Worm (Caenorhabditis elegans): ENCODE data around the gene fbxa-136.

Gene fbxa-136

ce11 chrV:17520735-17521134, at the start of gene fbxa-136:
fbxa-136 (plus strand) TSS chrV:17521035.
- TF ChIP-seq che-1 (tag; optimal IDR thresholded peaks at IDR 0.05) (no peak), rnt-1 (tag; optimal IDR thresholded peaks at IDR 0.05) (no peak), pat-9 (tag; optimal IDR thresholded peaks at IDR 0.05) (no peak), zip-5 (tag; optimal IDR thresholded peaks at IDR 0.05) (no peak), ztf-16 (tag; optimal IDR thresholded peaks at IDR 0.05) (no peak), unc-86 (tag; optimal IDR thresholded peaks at IDR 0.05) (no peak)

ce11 chrV:17471564-17471963, 49.3 kb upstream of the fbxa-136 start, which contains the start of gene srh-235:
srh-235 (minus strand) TSS chrV:17471664.
- TF ChIP-seq pha-4 (tag; optimal IDR thresholded peaks at IDR 0.05) (no peak), eyg-1 (tag; optimal IDR thresholded peaks at IDR 0.05) (no peak), pha-2 (tag; optimal IDR thresholded peaks at IDR 0.05) (no peak), nhr-11 (tag; optimal IDR thresholded peaks at IDR 0.05) (no peak), unc-55 (GFP tag; optimal IDR thresholded peaks at IDR 0.05) (no peak), ceh-45 (GFP tag; IDR thresholded peaks at IDR 0.05) (no peak), ceh-31 (tag; optimal IDR thresholded peaks at IDR 0.05) (no peak), fkh-6 (tag; optimal IDR thresholded peaks at IDR 0.05) (no peak), C38D4.7 (GFP tag; optimal IDR thresholded peaks at IDR 0.05) (no peak), lim-6 (tag; optimal IDR thresholded peaks at IDR 0.05) (no peak)

- TF ChIP-seq ceh-22 (tag; optimal IDR thresholded peaks at IDR 0.05): no peak
- no peak for TF ChIP-seq zip-5 (tag; optimal IDR thresholded peaks at IDR 0.05)
- no peak for TF ChIP-seq eyg-1 (tag; optimal IDR thresholded peaks at IDR 0.05)
- no peak for TF ChIP-seq che-1 (tag; optimal IDR thresholded peaks at IDR 0.05)
- TF ChIP-seq syd-9 (tag; optimal IDR thresholded peaks at IDR 0.05): no peak
- no peak for TF ChIP-seq hlh-13 (GFP tag; optimal IDR thresholded peaks at IDR 0.05)
- TF ChIP-seq unc-86 (tag; optimal IDR thresholded peaks at IDR 0.05): no peak
- TF ChIP-seq pag-3 (tag; optimal IDR thresholded peaks at IDR 0.05; ENCODE audit: borderline replicate concordance): no peak
- TF ChIP-seq elt-4 (tag; optimal IDR thresholded peaks at IDR 0.05): no peak
- no peak for TF ChIP-seq dve-1 (tag; optimal IDR thresholded peaks at IDR 0.05)
- TF ChIP-seq ceh-14 (tag; optimal IDR thresholded peaks at IDR 0.05): no peak
- no peak for TF ChIP-seq K09A11.1 (tag; optimal IDR thresholded peaks at IDR 0.05; ENCODE audit: insufficient read depth)
Observed at ce11 chrV:17473699-17474098, 47.1 kb upstream of the fbxa-136 start, which contains the start of gene srh-123. srh-123 (plus strand) TSS chrV:17473999.

- no peak for TF ChIP-seq ceh-6 (GFP tag; optimal IDR thresholded peaks at IDR 0.05)
- no peak for TF ChIP-seq pag-3 (tag; optimal IDR thresholded peaks at IDR 0.05; ENCODE audit: borderline replicate concordance)
- TF ChIP-seq pha-2 (tag; optimal IDR thresholded peaks at IDR 0.05): no peak
- no peak for TF ChIP-seq K09A11.1 (tag; optimal IDR thresholded peaks at IDR 0.05; ENCODE audit: insufficient read depth)
- no peak for TF ChIP-seq pax-1 (tag; optimal IDR thresholded peaks at IDR 0.05)
- no peak for TF ChIP-seq sox-4 (tag; optimal IDR thresholded peaks at IDR 0.05)
- TF ChIP-seq fkh-10 (GFP tag; optimal IDR thresholded peaks at IDR 0.05): no peak
- TF ChIP-seq lin-11 (tag; optimal IDR thresholded peaks at IDR 0.05): no peak
- no peak for TF ChIP-seq elt-4 (tag; optimal IDR thresholded peaks at IDR 0.05)
- TF ChIP-seq ceh-14 (tag; optimal IDR thresholded peaks at IDR 0.05): no peak
- TF ChIP-seq hlh-13 (GFP tag; optimal IDR thresholded peaks at IDR 0.05): no peak
- no peak for TF ChIP-seq ceh-19 (GFP tag; optimal IDR thresholded peaks at IDR 0.05)
- TF ChIP-seq F13H6.1 (tag; optimal IDR thresholded peaks at IDR 0.05): no peak
- TF ChIP-seq nhr-11 (tag; optimal IDR thresholded peaks at IDR 0.05): no peak
- TF ChIP-seq tbx-7 (tag; optimal IDR thresholded peaks at IDR 0.05): no peak
- no peak for TF ChIP-seq fkh-6 (tag; optimal IDR thresholded peaks at IDR 0.05)
- TF ChIP-seq rnt-1 (tag; optimal IDR thresholded peaks at IDR 0.05): no peak
- no peak for TF ChIP-seq unc-86 (tag; optimal IDR thresholded peaks at IDR 0.05)
- no peak for TF ChIP-seq nhr-232 (tag; optimal IDR thresholded peaks at IDR 0.05)
Observed at ce11 chrV:17476490-17476889, 44.3 kb upstream of the fbxa-136 start, which contains the start of gene srbc-61. srbc-61 (plus strand) TSS chrV:17476790.

ce11 chrV:17485078-17485477, 35.8 kb upstream of the fbxa-136 start, which contains the start of gene srh-111:
srh-111 (minus strand) TSS chrV:17485178.
- TF ChIP-seq ceh-14 (tag; optimal IDR thresholded peaks at IDR 0.05) (no peak), pros-1 (tag; optimal IDR thresholded peaks at IDR 0.05) (no peak), mec-3 (tag; optimal IDR thresholded peaks at IDR 0.05; ENCODE audit: borderline replicate concordance) (no peak), hlh-30 (tag; optimal IDR thresholded peaks at IDR 0.05; ENCODE audit: insufficient read depth) (no peak), fkh-10 (GFP tag; optimal IDR thresholded peaks at IDR 0.05) (no peak), C08G9.2 (tag; optimal IDR thresholded peaks at IDR 0.05) (no peak), unc-86 (tag; optimal IDR thresholded peaks at IDR 0.05) (no peak), rnt-1 (tag; optimal IDR thresholded peaks at IDR 0.05) (no peak)
